Fruit fly (Drosophila melanogaster): ENCODE results near the gene amd.

Gene amd

dm6 chr2L:19142176-19142870, 32.4 kb downstream of the amd start:
- TF ChIP-seq Antp (GFP tag; optimal IDR thresholded peaks at IDR 0.05) (no peak), Rfx (GFP tag; IDR thresholded peaks at IDR 0.05) (0 out of 2 replicates have a peak, but pooled peaks have one; percentile 26), CG4360 (GFP tag; IDR thresholded peaks at IDR 0.05) (0 out of 2 replicates have a peak, but pooled peaks have one; percentile 9), CG2120 (GFP tag; optimal IDR thresholded peaks at IDR 0.05) (peak; percentile 34), CG18262 (tag; optimal IDR thresholded peaks at IDR 0.05) (peak; percentile 30), Pdp1 (GFP tag; optimal IDR thresholded peaks at IDR 0.05) (peak in 1 of 2 experiments; percentile 6), CG2678 (tag; optimal IDR thresholded peaks at IDR 0.05) (peak; percentile 16), phol (tag; optimal IDR thresholded peaks at IDR 0.05) (peak; percentile 10), prd (optimal IDR thresholded peaks at IDR 0.05) (no peak), prd (GFP tag; IDR thresholded peaks at IDR 0.05) (0 out of 3 replicates have a peak, but pooled peaks have one; percentile 16), HHEX (GFP tag; optimal IDR thresholded peaks at IDR 0.05) (peak; percentile 4), lilli (GFP tag; optimal IDR thresholded peaks at IDR 0.05) (peak; percentile 41), CG3281 (GFP tag; optimal IDR thresholded peaks at IDR 0.05) (peak; percentile 6), dysf (GFP tag; IDR thresholded peaks at IDR 0.05) (0 out of 3 replicates have a peak, but pooled peaks have one; percentile 26), amos (GFP tag; IDR thresholded peaks at IDR 0.05; ENCODE audit: partially characterized antibody) (no peak), Dip3 (GFP tag; optimal IDR thresholded peaks at IDR 0.05) (peak; percentile 2), CG17385 (GFP tag; optimal IDR thresholded peaks at IDR 0.05) (peak; percentile 42), CG2712 (tag; optimal IDR thresholded peaks at IDR 0.05) (peak; percentile 21), lbe (GFP tag; optimal IDR thresholded peaks at IDR 0.05) (peak; percentile 58), CG7839 (tag; optimal IDR thresholded peaks at IDR 0.05) (peak; percentile 22), TFAM (GFP tag; optimal IDR thresholded peaks at IDR 0.05) (no peak), CG12299 (tag; optimal IDR thresholded peaks at IDR 0.05) (no peak), CG14014 (GFP tag; IDR thresholded peaks at IDR 0.05) (no peak), CG10979 (tag; optimal IDR thresholded peaks at IDR 0.05) (peak; percentile 27), CG1832 (GFP tag; optimal IDR thresholded peaks at IDR 0.05) (peak; percentile 13), Fer3 (tag; optimal IDR thresholded peaks at IDR 0.05) (peak; percentile 12), Sox100B (GFP tag; optimal IDR thresholded peaks at IDR 0.05) (no peak), CoRest (tag; optimal IDR thresholded peaks at IDR 0.05) (peak; percentile 11), chinmo (GFP tag; IDR thresholded peaks at IDR 0.05; ENCODE audit: partially characterized antibody) (peak; percentile 85), Spps (tag; optimal IDR thresholded peaks at IDR 0.05) (peak; percentile 4), lola (GFP tag; optimal IDR thresholded peaks at IDR 0.05) (peak in 1 of 3 experiments; percentile 9), CG2199 (GFP tag; IDR thresholded peaks at IDR 0.05) (0 out of 3 replicates have a peak, but pooled peaks have one; percentile 64), dmrt11E (tag; optimal IDR thresholded peaks at IDR 0.05) (peak; percentile 27), grau (tag; optimal IDR thresholded peaks at IDR 0.05) (peak; percentile 17), CG8765 (GFP tag; IDR thresholded peaks at IDR 0.05) (no peak), eve (GFP tag; optimal IDR thresholded peaks at IDR 0.05) (peak in 1 of 2 experiments; percentile 35), kni (GFP tag; optimal IDR thresholded peaks at IDR 0.05) (peak; percentile 2), jumu (GFP tag; optimal IDR thresholded peaks at IDR 0.05) (no peak), CG15269 (tag; optimal IDR thresholded peaks at IDR 0.05) (peak; percentile 24), mam (GFP tag; optimal IDR thresholded peaks at IDR 0.05) (no peak), Drgx (GFP tag; IDR thresholded peaks at IDR 0.05) (peak; percentile 40), bsh (GFP tag; optimal IDR thresholded peaks at IDR 0.05) (peak in 1 of 2 experiments; percentile 36), sens (GFP tag) (peak; percentile 83), CG13287 (GFP tag; IDR thresholded peaks at IDR 0.05; ENCODE audit: partially characterized antibody) (no peak), ssp (GFP tag; IDR thresholded peaks at IDR 0.05) (peak; percentile 20; the same call in 1 of the 2 replicates), unpg (GFP tag; optimal IDR thresholded peaks at IDR 0.05) (peak; percentile 19), Atf6 (GFP tag; IDR thresholded peaks at IDR 0.05) (0 out of 2 replicates have a peak, but pooled peaks have one; percentile 41), hth (optimal IDR thresholded peaks at IDR 0.05) (no peak)
